Fruit fly (Drosophila melanogaster) whole organism, pupa: ENCODE results near the gene CG32221.

ENCODE experiments used
- CG10348 ChIP-seq: fragments of 200-800 bp; sonication (Bioruptor generic); IDR thresholded peaks from 2 replicates; pipeline ENCODE4 v1.3.6; 2022; ENCODE audit warnings: missing biosample characterization, missing genetic modification characterization
- CG12605 ChIP-seq: fragments of 200-800 bp; sonication (Bioruptor generic); IDR thresholded peaks from 2 replicates; pipeline ENCODE4 v1.3.6; 2022; ENCODE audit warnings: missing biosample characterization, missing genetic modification characterization
- CG13204 ChIP-seq: fragments of 200-800 bp; sonication (Bioruptor generic); optimal IDR thresholded peaks from 2 replicates; lab custom pipeline; 2018; ENCODE audit warnings: missing biosample characterization, mild to moderate bottlenecking, missing genetic modification characterization, moderate library complexity
- CG14655 ChIP-seq: fragments of 200-800 bp; sonication (Bioruptor generic); optimal IDR thresholded peaks from 3 replicates; lab custom pipeline; 2017; ENCODE audit warnings: mild to moderate bottlenecking, missing biosample characterization, missing genetic modification reagents, missing genetic modification characterization
- CG15710 ChIP-seq: fragments of 200-800 bp; sonication (Bioruptor generic); optimal IDR thresholded peaks from 2 replicates; lab custom pipeline; 2018; ENCODE audit warnings: missing biosample characterization, mild to moderate bottlenecking, missing genetic modification characterization, moderate library complexity
- CG17806 ChIP-seq: fragments of 200-800 bp; sonication (Bioruptor generic); optimal IDR thresholded peaks from 2 replicates; lab custom pipeline; 2018; ENCODE audit warnings: missing biosample characterization, mild to moderate bottlenecking, missing genetic modification characterization, moderate library complexity
- CG32121 ChIP-seq: fragments of 200-800 bp; sonication (Bioruptor generic); IDR thresholded peaks from 2 replicates; pipeline ENCODE4 v1.3.6; 2022; ENCODE audit warnings: missing biosample characterization, missing genetic modification characterization
- CG34367 ChIP-seq: fragments of 200-800 bp; sonication (Bioruptor generic); optimal IDR thresholded peaks from 2 replicates; lab custom pipeline; 2018; ENCODE audit warnings: missing biosample characterization, mild to moderate bottlenecking, missing genetic modification characterization
- CG4496 ChIP-seq: fragments of 200-800 bp; sonication (Bioruptor generic); IDR thresholded peaks from 3 replicates; pipeline ENCODE4 v1.3.6; 2022; ENCODE audit warnings: missing biosample characterization, missing genetic modification characterization
- CG8159 ChIP-seq: fragments of 200-800 bp; sonication (Bioruptor generic); optimal IDR thresholded peaks from 3 replicates; lab custom pipeline; 2018; ENCODE audit warnings: missing biosample characterization, mild to moderate bottlenecking, missing genetic modification characterization, moderate library complexity
- CG8301 ChIP-seq: fragments of 200-800 bp; sonication (Bioruptor generic); optimal IDR thresholded peaks from 2 replicates; lab custom pipeline; 2018; ENCODE audit warnings: missing biosample characterization, mild to moderate bottlenecking, missing genetic modification characterization
- CG9948 ChIP-seq: fragments of 200-800 bp; sonication (Bioruptor generic); optimal IDR thresholded peaks from 2 replicates; lab custom pipeline; 2018; ENCODE audit warnings: missing biosample characterization, mild to moderate bottlenecking, missing genetic modification characterization, moderate library complexity
- D1 ChIP-seq: fragments of 200-800 bp; sonication (Bioruptor generic); optimal IDR thresholded peaks from 2 replicates; lab custom pipeline; 2018; ENCODE audit warnings: missing biosample characterization, mild to moderate bottlenecking, missing genetic modification characterization, moderate library complexity
- EcR ChIP-seq: fragments of 200-800 bp; sonication (Bioruptor generic); optimal IDR thresholded peaks from 3 replicates; lab custom pipeline; 2019; ENCODE audit warnings: missing biosample characterization, missing genetic modification characterization, mild to moderate bottlenecking, moderate library complexity, missing genetic modification reagents
- Ets98B ChIP-seq: fragments of 200-800 bp; sonication (Bioruptor generic); IDR thresholded peaks from 2 replicates; pipeline ENCODE4 v1.3.6; 2022; ENCODE audit warnings: missing biosample characterization, missing genetic modification characterization
- Pif1A ChIP-seq: fragments of 200-800 bp; sonication (Bioruptor generic); optimal IDR thresholded peaks from 3 replicates; lab custom pipeline; 2016; ENCODE audit warnings: missing biosample characterization, missing genetic modification characterization
- Pif1B ChIP-seq: fragments of 200-800 bp; sonication (Bioruptor generic); optimal IDR thresholded peaks from 3 replicates; lab custom pipeline; 2016; ENCODE audit warnings: missing biosample characterization, missing genetic modification characterization
- Snoo ChIP-seq: fragments of 200-800 bp; sonication (Bioruptor generic); optimal IDR thresholded peaks from 3 replicates; lab custom pipeline; 2017; ENCODE audit warnings: missing biosample characterization, mild to moderate bottlenecking, missing genetic modification characterization, inconsistent platforms
- fd96Ca ChIP-seq: fragments of 200-800 bp; sonication (Bioruptor generic); IDR thresholded peaks from 3 replicates; pipeline ENCODE4 v1.3.6; 2022; ENCODE audit warnings: missing biosample characterization, missing genetic modification characterization
- gl ChIP-seq: fragments of 200-800 bp; sonication (Bioruptor generic); optimal IDR thresholded peaks from 2 replicates; lab custom pipeline; 2018; ENCODE audit warnings: missing biosample characterization, mild to moderate bottlenecking, missing genetic modification characterization
- rn ChIP-seq: fragments of 200-800 bp; sonication (Bioruptor generic); IDR thresholded peaks from 2 replicates; pipeline ENCODE4 v1.3.6; 2022; ENCODE audit warnings: missing biosample characterization, missing genetic modification characterization

The CG32221 gene

dm6 chr3L:19792717-19793437 lies 41.6 kb upstream of the CG32221 start:
- peak; percentile 81 for TF ChIP-seq fd96Ca (GFP tag; lab: Robert Waterston, UW)
- TF ChIP-seq CG10348 = no peak
- TF ChIP-seq D1 = no peak
- peak; percentile 85 for TF ChIP-seq CG12605 (GFP tag; lab: Robert Waterston, UW)
- TF ChIP-seq CG8159 (tag; lab: Kevin White, UChicago) = peak; percentile 35
- TF ChIP-seq gl = peak; percentile 64
- TF ChIP-seq rn (GFP tag; lab: Robert Waterston, UW) = peak; percentile 52; the same call in 1 of the 2 replicates
- TF ChIP-seq CG8301 (tag; lab: Kevin White, UChicago) = peak; percentile 58
- no peak for TF ChIP-seq CG17806 (tag; lab: Kevin White, UChicago)
- TF ChIP-seq CG13204 (GFP tag; lab: Kevin White, UChicago) = peak; percentile 82
- no peak for TF ChIP-seq CG9948 (tag; lab: Kevin White, UChicago)
- TF ChIP-seq CG32121 (GFP tag; lab: Robert Waterston, UW) = peak; percentile 41; the same call in 1 of the 2 replicates
- no peak for TF ChIP-seq Snoo (tag; lab: Kevin White, UChicago)
- TF ChIP-seq Pif1A (GFP tag; lab: Kevin White, UChicago) = no peak
- peak; percentile 27 for TF ChIP-seq CG15710 (tag; lab: Kevin White, UChicago)
- no peak for TF ChIP-seq CG34367 (tag; lab: Kevin White, UChicago)
- peak; percentile 74 for TF ChIP-seq Ets98B (GFP tag; lab: Robert Waterston, UW)
- peak; percentile 78 for TF ChIP-seq CG4496 (GFP tag; lab: Robert Waterston, UW)
- TF ChIP-seq Pif1B = no peak
- TF ChIP-seq EcR (GFP tag; lab: Kevin White, UChicago) = no peak
- peak; percentile 71 for TF ChIP-seq CG14655 (GFP tag; lab: Kevin White, UChicago)

- TF ChIP-seq CG13204 (GFP tag; lab: Kevin White, UChicago) = no peak
- no peak for TF ChIP-seq CG8159 (tag; lab: Kevin White, UChicago)
- TF ChIP-seq CG14655 (GFP tag; lab: Kevin White, UChicago) = no peak
- no peak for TF ChIP-seq CG10348
- no peak for TF ChIP-seq Ets98B (GFP tag; lab: Robert Waterston, UW)
- no peak for TF ChIP-seq rn (GFP tag; lab: Robert Waterston, UW)
- no peak for TF ChIP-seq CG17806 (tag; lab: Kevin White, UChicago)
- no peak for TF ChIP-seq gl
- TF ChIP-seq CG4496 (GFP tag; lab: Robert Waterston, UW) = no peak
Observed at dm6 chr3L:19793438-19793998, 41.0 kb upstream of the CG32221 start, which contains the start of the genes CG42637, Gyc76C and SREBP. CG42637 (minus strand) TSS chr3L:19793569. Gyc76C (minus strand) TSS chr3L:19793569. SREBP (plus strand) TSS chr3L:19793935.

dm6 chr3L:19794203-19794802 lies 40.2 kb upstream of the CG32221 start:
- TF ChIP-seq CG8159 (tag; lab: Kevin White, UChicago) (peak; percentile 90), CG17806 (tag; lab: Kevin White, UChicago) (peak; percentile 82), CG32121 (GFP tag; lab: Robert Waterston, UW) (peak; percentile 80), Pif1B (peak; percentile 97), CG8301 (tag; lab: Kevin White, UChicago) (peak; percentile 89), Ets98B (GFP tag; lab: Robert Waterston, UW) (peak; percentile 78), gl (peak; percentile 50), Snoo (tag; lab: Kevin White, UChicago) (peak; percentile 86), CG9948 (tag; lab: Kevin White, UChicago) (peak; percentile 85), EcR (GFP tag; lab: Kevin White, UChicago) (no peak), CG12605 (GFP tag; lab: Robert Waterston, UW) (peak; percentile 43; the same call in 1 of the 2 replicates), CG10348 (peak; percentile 48; the same call in 1 of the 2 replicates), CG14655 (GFP tag; lab: Kevin White, UChicago) (no peak), rn (GFP tag; lab: Robert Waterston, UW) (peak; percentile 10; the same call in 1 of the 2 replicates), CG13204 (GFP tag; lab: Kevin White, UChicago) (no peak), D1 (peak; percentile 84), CG4496 (GFP tag; lab: Robert Waterston, UW) (peak; percentile 84), CG34367 (tag; lab: Kevin White, UChicago) (peak; percentile 75), fd96Ca (GFP tag; lab: Robert Waterston, UW) (peak; percentile 82), Pif1A (GFP tag; lab: Kevin White, UChicago) (peak; percentile 98), CG15710 (tag; lab: Kevin White, UChicago) (peak; percentile 85)

dm6 chr3L:19798978-19799377 lies 35.5 kb upstream of the CG32221 start, which contains the start of gene Ir76a:
Ir76a (plus strand) TSS chr3L:19799278.
- no peak for TF ChIP-seq Snoo (tag; lab: Kevin White, UChicago)
- no peak for TF ChIP-seq CG10348
- no peak for TF ChIP-seq CG8159 (tag; lab: Kevin White, UChicago)
- TF ChIP-seq Pif1B = no peak
- no peak for TF ChIP-seq CG8301 (tag; lab: Kevin White, UChicago)
- no peak for TF ChIP-seq CG4496 (GFP tag; lab: Robert Waterston, UW)
- TF ChIP-seq CG34367 (tag; lab: Kevin White, UChicago) = no peak
- no peak for TF ChIP-seq gl
- no peak for TF ChIP-seq CG9948 (tag; lab: Kevin White, UChicago)
- TF ChIP-seq CG17806 (tag; lab: Kevin White, UChicago) = no peak
- no peak for TF ChIP-seq CG15710 (tag; lab: Kevin White, UChicago)
- no peak for TF ChIP-seq CG12605 (GFP tag; lab: Robert Waterston, UW)
- no peak for TF ChIP-seq D1
- no peak for TF ChIP-seq EcR (GFP tag; lab: Kevin White, UChicago)
